Worm (Caenorhabditis elegans) whole organism, L3 larva: Measurements from ENCODE around the gene acdh-13.

ENCODE experiments used
- elt-3 ChIP-seq, 3 experiments: fragments of 150-350 bp in 1 of 3; sonication (generic microtip) in 2 of 3; optimal IDR thresholded peaks; 2 replicates in 2 of 3; 4 replicates in 1 of 3; lab custom pipeline; 2014 to 2017; ENCODE audit warnings: missing biosample characterization in 3 of 3, missing genetic modification characterization in 3 of 3
- nhr-76 ChIP-seq: fragments of 150-350 bp; sonication (generic microtip); optimal IDR thresholded peaks from 5 replicates; lab custom pipeline; 2014; ENCODE audit warnings: missing biosample characterization, missing genetic modification characterization

- TF ChIP-seq elt-3 (tag; optimal IDR thresholded peaks at IDR 0.05; lab: Kevin White, UChicago) (no peak), nhr-76 (tag; lab: Kevin White, UChicago) (no peak)
Observed at ce11 chrIV:8456899-8457298, 41.7 kb downstream of the acdh-13 start, which contains the start of gene syx-4.
